Worm (Caenorhabditis elegans) whole organism, young adult: ENCODE data around the gene R02F11.3.

ENCODE experiments used
- B0261.1 ChIP-seq: sonication (generic microtip); optimal IDR thresholded peaks from 2 replicates; lab custom pipeline; 2016; ENCODE audit warnings: mild to moderate bottlenecking, missing genetic modification characterization, moderate library complexity, missing compliant biosample characterization
- C17E4.6 ChIP-seq: fragments of 200-800 bp; sonication (Bioruptor generic); IDR thresholded peaks from 2 replicates; pipeline ENCODE4 v1.3.6; 2022; ENCODE audit warnings: missing genetic modification reagents, missing genetic modification characterization, missing compliant biosample characterization
- F57C9.4 ChIP-seq: sonication (generic microtip); optimal IDR thresholded peaks from 2 replicates; lab custom pipeline; 2017; ENCODE audit warnings: mild to moderate bottlenecking, missing genetic modification characterization, missing compliant biosample characterization
- ama-1 ChIP-seq, 3 experiments: fragments of 150-350 bp in 1 of 3; sonication (generic microtip) in 2 of 3; optimal IDR thresholded peaks; 2 replicates each; lab custom pipeline; 2014 to 2018; ENCODE audit warnings: missing biosample characterization in 2 of 3, missing genetic modification characterization in 2 of 3, missing genetic modification reagents in 2 of 3
- atf-7 ChIP-seq: sonication (generic microtip); optimal IDR thresholded peaks from 2 replicates; lab custom pipeline; 2017; ENCODE audit warnings: mild to moderate bottlenecking, missing genetic modification characterization, missing compliant biosample characterization
- cebp-1 ChIP-seq, 2 experiments: fragments of 200-800 bp in 1 of 2; sonication (Bioruptor generic) in 1 of 2; sonication (generic microtip) in 1 of 2; IDR thresholded peaks in 1 of 2; optimal IDR thresholded peaks in 1 of 2; 2 replicates each; pipeline versions ENCODE4 v1.3.6 to Lab custom; 2017 to 2022; ENCODE audit warnings: missing compliant biosample characterization in 2 of 2, missing genetic modification characterization in 2 of 2, mild to moderate bottlenecking in 1 of 2, missing genetic modification reagents in 1 of 2, moderate library complexity in 1 of 2
- ceh-58 ChIP-seq: fragments of 200-800 bp; sonication (Bioruptor generic); IDR thresholded peaks from 2 replicates; pipeline ENCODE4 v1.3.6; 2022; ENCODE audit warnings: missing genetic modification characterization, missing compliant biosample characterization
- hlh-12 ChIP-seq: sonication (generic microtip); optimal IDR thresholded peaks from 2 replicates; lab custom pipeline; 2016; ENCODE audit warnings: missing genetic modification characterization, missing compliant biosample characterization
- nhr-27 ChIP-seq: fragments of 200-800 bp; sonication (Bioruptor generic); optimal IDR thresholded peaks from 2 replicates; lab custom pipeline; 2018; ENCODE audit warnings: mild to moderate bottlenecking, missing genetic modification characterization, moderate library complexity, missing compliant biosample characterization
- somi-1 ChIP-seq: fragments of 200-800 bp; sonication (Bioruptor generic); optimal IDR thresholded peaks from 2 replicates; lab custom pipeline; 2018; ENCODE audit warnings: mild to moderate bottlenecking, missing genetic modification characterization, missing compliant biosample characterization
- tbp1 ChIP-seq: fragments of 200-800 bp; sonication (Bioruptor generic); optimal IDR thresholded peaks from 2 replicates; lab custom pipeline; 2018; ENCODE audit warnings: mild to moderate bottlenecking, missing genetic modification characterization, missing compliant biosample characterization
- unc-130 ChIP-seq: sonication (generic microtip); optimal IDR thresholded peaks from 2 replicates; lab custom pipeline; 2016; ENCODE audit warnings: missing genetic modification reagents, missing genetic modification characterization, missing compliant biosample characterization
- unc-62 ChIP-seq: fragments of 150-350 bp; optimal IDR thresholded peaks from 2 replicates; lab custom pipeline; 2014; ENCODE audit warnings: missing biosample characterization, missing genetic modification reagents, missing genetic modification characterization

DNA sequence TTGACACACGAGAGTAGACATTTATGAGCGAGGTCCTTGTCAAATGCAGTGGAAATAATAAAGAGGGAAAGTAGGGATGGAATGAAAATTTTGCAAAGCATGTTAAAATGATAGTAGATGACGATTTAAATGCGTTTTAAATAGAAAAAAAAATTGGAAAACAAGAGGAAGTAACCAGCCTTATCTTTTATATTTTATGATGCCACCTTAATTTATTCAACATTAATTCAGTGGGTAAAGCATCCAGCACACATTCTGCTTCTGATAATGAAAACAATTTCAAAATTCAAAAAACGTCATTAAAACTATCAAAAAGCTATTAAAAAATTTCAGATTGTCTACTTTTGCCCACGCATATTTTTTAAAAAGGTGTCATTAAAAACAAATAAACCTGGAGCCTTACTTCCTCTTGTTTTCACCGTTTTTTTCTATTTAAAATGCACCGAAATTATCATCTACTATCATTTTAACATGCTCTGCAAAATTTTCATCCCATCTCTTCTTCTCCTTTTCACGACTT is 20.4 kb downstream of the R02F11.3 start, which contains the start of the genes Y60C6A.2 and Y60C6A.3:
- no peak for TF ChIP-seq hlh-12
- no peak for TF ChIP-seq C17E4.6
- TF ChIP-seq ama-1 (optimal IDR thresholded peaks at IDR 0.05; lab: Kevin White, UChicago) = no peak
- no peak for TF ChIP-seq ama-1 (GFP tag; optimal IDR thresholded peaks at IDR 0.05; lab: Kevin White, UChicago)
- TF ChIP-seq cebp-1 (GFP tag; IDR thresholded peaks at IDR 0.05; lab: Robert Waterston, UW) = no peak
- TF ChIP-seq cebp-1 (tag; optimal IDR thresholded peaks at IDR 0.05; lab: Kevin White, UChicago) = no peak
- TF ChIP-seq unc-62 = no peak
- TF ChIP-seq somi-1 (GFP tag; lab: Kevin White, UChicago) = no peak
- no peak for TF ChIP-seq nhr-27
- TF ChIP-seq atf-7 (tag; lab: Kevin White, UChicago) = no peak
- no peak for TF ChIP-seq B0261.1 (tag; lab: Kevin White, UChicago)
- no peak for TF ChIP-seq unc-130
- TF ChIP-seq F57C9.4 (tag; lab: Kevin White, UChicago) = no peak
- no peak for TF ChIP-seq tbp1 (GFP tag; lab: Kevin White, UChicago)
- no peak for TF ChIP-seq ceh-58 (GFP tag; lab: Robert Waterston, UW)
